Worm (Caenorhabditis elegans) whole organism, L4/young adult: Measurements from ENCODE around the gene slc-25A29.
A peak's percentile ranks its signal among the peaks of the same experiment; 100 is the strongest.

Experiments used
- W03F9.2 ChIP-seq: fragments of 150-350 bp; optimal IDR thresholded peaks from 2 replicates; lab custom pipeline; 2014; ENCODE audit warnings: missing biosample characterization, missing genetic modification characterization
- dao-5 ChIP-seq: sonication (generic microtip); optimal IDR thresholded peaks from 2 replicates; lab custom pipeline; 2016; ENCODE audit warnings: missing genotype, missing genetic modification characterization, moderate library complexity, missing compliant biosample characterization
- him-1 ChIP-seq: sonication (generic microtip); optimal IDR thresholded peaks from 2 replicates; lab custom pipeline; 2016; ENCODE audit warnings: missing genotype, missing genetic modification reagents, missing genetic modification characterization, missing compliant biosample characterization

The slc-25A29 gene

ce11 chrV:14615671-14616070 is 42.3 kb downstream of the slc-25A29 start:
- no peak for TF ChIP-seq him-1 (tag; lab: Kevin White, UChicago)

- TF ChIP-seq him-1 (tag; lab: Kevin White, UChicago) (no peak), W03F9.2 (tag; lab: Kevin White, UChicago) (no peak), dao-5 (tag; lab: Kevin White, UChicago) (no peak)
Measured at ce11 chrV:14614454-14614853, 43.5 kb downstream of the slc-25A29 start.

ce11 chrV:14612168-14612567 is 45.8 kb downstream of the slc-25A29 start, which contains the start of the genes R11H6.5 and ccnk-1:
Gene R11H6.5 (minus strand): TSS chrV:14612222.
Gene ccnk-1 (plus strand): TSS chrV:14612548.
- no peak for TF ChIP-seq dao-5 (tag; lab: Kevin White, UChicago)
- peak; percentile 62 for TF ChIP-seq W03F9.2 (tag; lab: Kevin White, UChicago)

ce11 chrV:14610781-14611180 is 47.2 kb downstream of the slc-25A29 start:
- TF ChIP-seq W03F9.2 (tag; lab: Kevin White, UChicago) = no peak
- no peak for TF ChIP-seq him-1 (tag; lab: Kevin White, UChicago)
- TF ChIP-seq dao-5 (tag; lab: Kevin White, UChicago) = no peak

ce11 chrV:14609643-14610042 is 48.3 kb downstream of the slc-25A29 start, which contains the start of gene R11H6.4:
Gene R11H6.4 (plus strand): TSS chrV:14609943.
- no peak for TF ChIP-seq W03F9.2 (tag; lab: Kevin White, UChicago)
- no peak for TF ChIP-seq dao-5 (tag; lab: Kevin White, UChicago)
- TF ChIP-seq him-1 (tag; lab: Kevin White, UChicago) = no peak

- TF ChIP-seq dao-5 (tag; lab: Kevin White, UChicago) = no peak
- no peak for TF ChIP-seq W03F9.2 (tag; lab: Kevin White, UChicago)
- TF ChIP-seq him-1 (tag; lab: Kevin White, UChicago) = no peak
Measured at ce11 chrV:14603755-14604154, 54.2 kb downstream of the slc-25A29 start.
